Worm (Caenorhabditis elegans): ENCODE data around the gene txt-19.

The txt-19 gene

DNA sequence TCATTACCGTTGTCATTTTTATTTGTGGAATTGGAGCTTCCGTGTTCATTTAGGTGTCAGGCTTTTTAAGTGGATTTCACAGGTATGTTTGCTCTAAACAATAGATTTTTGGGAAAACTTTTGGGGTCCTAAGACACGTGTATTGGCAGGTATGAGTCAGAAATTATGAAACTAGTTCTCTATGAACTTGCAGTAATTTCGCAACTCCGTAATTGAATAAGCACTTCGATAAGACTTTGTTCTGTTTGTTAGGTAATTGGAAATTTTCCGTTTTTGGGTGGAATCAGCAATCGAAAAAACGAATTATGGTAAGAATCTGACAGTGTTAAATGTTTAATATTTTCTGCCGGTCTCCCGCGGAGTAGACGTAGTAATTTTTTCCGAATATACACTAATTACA, 51.4 kb downstream of the txt-19 start:
- no peak for TF ChIP-seq elt-2 (tag; optimal IDR thresholded peaks at IDR 0.05)
- TF ChIP-seq zip-4 (GFP tag; optimal IDR thresholded peaks at IDR 0.05): no peak
- TF ChIP-seq lin-14 (GFP tag; optimal IDR thresholded peaks at IDR 0.05): no peak
- TF ChIP-seq blmp-1 (tag; optimal IDR thresholded peaks at IDR 0.05): no peak
- no peak for TF ChIP-seq lin-39 (tag; optimal IDR thresholded peaks at IDR 0.05)
- TF ChIP-seq dsc-1 (tag; optimal IDR thresholded peaks at IDR 0.05): no peak

All from whole organism, L1 larva.